2 fruit fly cellular contexts compared by ENCODE assay signal in genomic region chr3L:9051830-9052259, dm6.
TF ChIP-seq lines count a peak whose summit lies in the region.

No protein-coding gene starts in this region.

- no peak for TF ChIP-seq CTCF in whole organism, embryonic (GFP tag; optimal IDR thresholded peaks at IDR 0.05; lab: Kevin White, UChicago)

TF ChIP-seq in whole organism, embryonic, 481 proteins besides CTCF, POLR2A, EP300 and RAD21 (continues in another document):
- no peak for TF ChIP-seq CG10565 (GFP tag; optimal IDR thresholded peaks at IDR 0.05; lab: Kevin White, UChicago)
- peak; percentile 73 for TF ChIP-seq seq (GFP tag; IDR thresholded peaks at IDR 0.05; lab: Robert Waterston, UW)
- no peak for TF ChIP-seq CG1792 (GFP tag; optimal IDR thresholded peaks at IDR 0.05; lab: Kevin White, UChicago)
- TF ChIP-seq CG3838 (GFP tag; optimal IDR thresholded peaks at IDR 0.05; lab: Kevin White, UChicago) = no peak
- no peak for TF ChIP-seq HLH3B (GFP tag; IDR thresholded peaks at IDR 0.05; lab: Robert Waterston, UW)
- no peak for TF ChIP-seq pum (GFP tag; optimal IDR thresholded peaks at IDR 0.05; lab: Kevin White, UChicago)
- TF ChIP-seq pnt (GFP tag; optimal IDR thresholded peaks at IDR 0.05; lab: Kevin White, UChicago) = no peak
- TF ChIP-seq CG10654 (GFP tag; optimal IDR thresholded peaks at IDR 0.05; lab: Kevin White, UChicago) = no peak
- no peak for TF ChIP-seq CG2678 (tag; optimal IDR thresholded peaks at IDR 0.05; lab: Kevin White, UChicago)
- no peak for TF ChIP-seq Dll (GFP tag; IDR thresholded peaks at IDR 0.05; lab: Robert Waterston, UW; ENCODE audit: partially characterized antibody)
- TF ChIP-seq caup (GFP tag; optimal IDR thresholded peaks at IDR 0.05; lab: Kevin White, UChicago; ENCODE audit: severe bottlenecking) = no peak
- peak; percentile 94 for TF ChIP-seq Deaf1 (tag; optimal IDR thresholded peaks at IDR 0.05; lab: Kevin White, UChicago)
- no peak for TF ChIP-seq zen2 (GFP tag; IDR thresholded peaks at IDR 0.05; lab: Robert Waterston, UW; ENCODE audit: partially characterized antibody)
- TF ChIP-seq CG11504 (tag; optimal IDR thresholded peaks at IDR 0.05; lab: Kevin White, UChicago) = peak; percentile 22
- TF ChIP-seq lab (GFP tag; optimal IDR thresholded peaks at IDR 0.05; lab: Kevin White, UChicago) = peak; percentile 16
- no peak for TF ChIP-seq sisA (GFP tag; IDR thresholded peaks at IDR 0.05; lab: Robert Waterston, UW)
- TF ChIP-seq CG10274 (GFP tag; optimal IDR thresholded peaks at IDR 0.05; lab: Kevin White, UChicago) = no peak
- TF ChIP-seq CG15269 (tag; optimal IDR thresholded peaks at IDR 0.05; lab: Kevin White, UChicago) = no peak
- no peak; the same call in 1 of the 2 replicates for TF ChIP-seq onecut (GFP tag; IDR thresholded peaks at IDR 0.05; lab: Robert Waterston, UW)
- TF ChIP-seq Ravus (GFP tag; IDR thresholded peaks at IDR 0.05; lab: Robert Waterston, UW) = no peak
- no peak for TF ChIP-seq nom (GFP tag; optimal IDR thresholded peaks at IDR 0.05; lab: Kevin White, UChicago)
- no peak for TF ChIP-seq CG1603 (tag; optimal IDR thresholded peaks at IDR 0.05; lab: Kevin White, UChicago)
- TF ChIP-seq NC2β (GFP tag; optimal IDR thresholded peaks at IDR 0.05; lab: Kevin White, UChicago) = no peak
- no peak for TF ChIP-seq CG17829 (tag; optimal IDR thresholded peaks at IDR 0.05; lab: Kevin White, UChicago)
- TF ChIP-seq bab2 (GFP tag; optimal IDR thresholded peaks at IDR 0.05; lab: Kevin White, UChicago) = no peak
- no peak for TF ChIP-seq gsb-n (tag; optimal IDR thresholded peaks at IDR 0.05; lab: Kevin White, UChicago)
- TF ChIP-seq nerfin-2 (GFP tag; IDR thresholded peaks at IDR 0.05; lab: Robert Waterston, UW; ENCODE audit: partially characterized antibody) = no peak
- TF ChIP-seq usp (GFP tag; optimal IDR thresholded peaks at IDR 0.05; lab: Kevin White, UChicago) = no peak
- TF ChIP-seq Blimp-1 (GFP tag; optimal IDR thresholded peaks at IDR 0.05; lab: Kevin White, UChicago) = no peak
- TF ChIP-seq ken (GFP tag; IDR thresholded peaks at IDR 0.05; lab: Robert Waterston, UW) = no peak
- TF ChIP-seq HmgZ (tag; optimal IDR thresholded peaks at IDR 0.05; lab: Kevin White, UChicago) = no peak
- TF ChIP-seq Nf-YB (GFP tag; optimal IDR thresholded peaks at IDR 0.05; lab: Kevin White, UChicago) = no peak
- no peak for TF ChIP-seq Hmx (GFP tag; optimal IDR thresholded peaks at IDR 0.05; lab: Kevin White, UChicago)
- TF ChIP-seq repo (GFP tag; optimal IDR thresholded peaks at IDR 0.05; lab: Kevin White, UChicago) = no peak
- no peak for TF ChIP-seq CG10431 (GFP tag; optimal IDR thresholded peaks at IDR 0.05; lab: Kevin White, UChicago)
- TF ChIP-seq Hr3 (GFP tag; optimal IDR thresholded peaks at IDR 0.05; lab: Kevin White, UChicago) = no peak
- no peak for TF ChIP-seq stc (GFP tag; IDR thresholded peaks at IDR 0.05; lab: Robert Waterston, UW)
- TF ChIP-seq lilli (GFP tag; optimal IDR thresholded peaks at IDR 0.05; lab: Kevin White, UChicago) = no peak
- TF ChIP-seq CG8944 (GFP tag; optimal IDR thresholded peaks at IDR 0.05; lab: Kevin White, UChicago) = no peak
- TF ChIP-seq CG8765 (GFP tag; IDR thresholded peaks at IDR 0.05; lab: Robert Waterston, UW) = no peak
- TF ChIP-seq pzg (GFP tag; optimal IDR thresholded peaks at IDR 0.05; lab: Kevin White, UChicago) = no peak
- no peak for TF ChIP-seq CG16863 (GFP tag; optimal IDR thresholded peaks at IDR 0.05; lab: Kevin White, UChicago)
- TF ChIP-seq CG43689 (GFP tag; IDR thresholded peaks at IDR 0.05; lab: Robert Waterston, UW) = no peak
- no peak for TF ChIP-seq cad (GFP tag; optimal IDR thresholded peaks at IDR 0.05; lab: Kevin White, UChicago)
- no peak for TF ChIP-seq CG7987 (GFP tag; optimal IDR thresholded peaks at IDR 0.05; lab: Kevin White, UChicago)
- TF ChIP-seq CG9817 (tag; optimal IDR thresholded peaks at IDR 0.05; lab: Kevin White, UChicago) = no peak
- TF ChIP-seq ATbp (GFP tag; optimal IDR thresholded peaks at IDR 0.05; lab: Kevin White, UChicago) = no peak
- TF ChIP-seq D19A (tag; optimal IDR thresholded peaks at IDR 0.05; lab: Kevin White, UChicago) = no peak

TF ChIP-seq in whole organism, prepupa, 60 proteins besides CTCF, POLR2A, EP300 and RAD21:
- peak; percentile 19 for TF ChIP-seq Eip78C (GFP tag; lab: Kevin White, UChicago)
- no peak for TF ChIP-seq salr (GFP tag; optimal IDR thresholded peaks at IDR 0.05; lab: Kevin White, UChicago)
